In the genomic region with DNA sequence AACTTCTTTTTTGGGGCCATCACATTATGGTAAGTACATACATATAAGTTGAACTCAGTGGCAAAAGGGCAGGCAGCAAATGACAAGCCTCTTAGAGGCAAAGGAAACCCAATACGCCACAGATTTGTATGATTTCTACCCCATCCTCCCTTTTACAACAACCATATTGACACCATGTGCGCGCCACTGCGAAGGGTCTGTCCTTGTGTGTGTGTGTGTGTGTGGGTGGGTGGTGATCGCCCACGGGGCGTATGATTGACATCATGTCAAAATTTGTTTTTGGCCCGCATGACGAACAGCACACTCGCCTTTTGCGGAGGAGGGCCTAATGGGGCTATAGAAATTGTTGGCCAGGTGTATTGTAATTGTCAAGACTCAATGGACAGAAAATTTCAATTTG, we compare ENCODE assay signal across 1 fruit fly cellular context.
TF ChIP-seq lines count a peak whose summit lies in the region.

No protein-coding gene starts in this region.

TF ChIP-seq in whole organism, embryonic, 481 proteins besides CTCF, POLR2A, EP300 and RAD21 (continued from another document):
- TF ChIP-seq CG11695 (GFP tag; IDR thresholded peaks at IDR 0.05; lab: Robert Waterston, UW) = 0 out of 3 replicates have a peak, but pooled peaks have one; percentile 26
- TF ChIP-seq btn (GFP tag; optimal IDR thresholded peaks at IDR 0.05; lab: Kevin White, UChicago) = no peak
- peak; percentile 12 for TF ChIP-seq CG7987 (GFP tag; optimal IDR thresholded peaks at IDR 0.05; lab: Kevin White, UChicago)
- no peak for TF ChIP-seq zf30C (GFP tag; optimal IDR thresholded peaks at IDR 0.05; lab: Kevin White, UChicago)
- no peak for TF ChIP-seq CG32767 (GFP tag; IDR thresholded peaks at IDR 0.05; lab: Robert Waterston, UW)
- peak; percentile 6 for TF ChIP-seq CG18599 (GFP tag; optimal IDR thresholded peaks at IDR 0.05; lab: Kevin White, UChicago)
- TF ChIP-seq her (GFP tag; optimal IDR thresholded peaks at IDR 0.05; lab: Kevin White, UChicago) = no peak
- TF ChIP-seq CG14667 (GFP tag; IDR thresholded peaks at IDR 0.05; lab: Robert Waterston, UW) = no peak
- no peak for TF ChIP-seq jigr1 (GFP tag; IDR thresholded peaks at IDR 0.05; lab: Robert Waterston, UW)
- no peak for TF ChIP-seq CG7928 (GFP tag; optimal IDR thresholded peaks at IDR 0.05; lab: Kevin White, UChicago)
- TF ChIP-seq Nf-YB (GFP tag; optimal IDR thresholded peaks at IDR 0.05; lab: Kevin White, UChicago) = no peak
- no peak for TF ChIP-seq pros (GFP tag; optimal IDR thresholded peaks at IDR 0.05; lab: Kevin White, UChicago)
- no peak for TF ChIP-seq CG15073 (GFP tag; optimal IDR thresholded peaks at IDR 0.05; lab: Kevin White, UChicago)
- TF ChIP-seq Blimp-1 (GFP tag; optimal IDR thresholded peaks at IDR 0.05; lab: Kevin White, UChicago) = no peak
- no peak for TF ChIP-seq CG17829 (tag; optimal IDR thresholded peaks at IDR 0.05; lab: Kevin White, UChicago)
- peak; percentile 48 for TF ChIP-seq lab (GFP tag; optimal IDR thresholded peaks at IDR 0.05; lab: Kevin White, UChicago)
- no peak for TF ChIP-seq YL-1 (GFP tag; optimal IDR thresholded peaks at IDR 0.05; lab: Kevin White, UChicago)
- TF ChIP-seq CG34422 (GFP tag; IDR thresholded peaks at IDR 0.05; lab: Robert Waterston, UW) = no peak
- peak; percentile 37; the same call in 1 of the 2 replicates for TF ChIP-seq rib (GFP tag; IDR thresholded peaks at IDR 0.05; lab: Robert Waterston, UW)
- peak; percentile 44 for TF ChIP-seq CG10543 (GFP tag; optimal IDR thresholded peaks at IDR 0.05; lab: Kevin White, UChicago)
- no peak for TF ChIP-seq NC2β (GFP tag; optimal IDR thresholded peaks at IDR 0.05; lab: Kevin White, UChicago)
- no peak for TF ChIP-seq CG6791 (GFP tag; IDR thresholded peaks at IDR 0.05; lab: Robert Waterston, UW; ENCODE audit: partially characterized antibody)
- TF ChIP-seq CG1233 (GFP tag; optimal IDR thresholded peaks at IDR 0.05; lab: Kevin White, UChicago) = no peak
- no peak for TF ChIP-seq Hsf (GFP tag; optimal IDR thresholded peaks at IDR 0.05; lab: Kevin White, UChicago)
- TF ChIP-seq fu2 (GFP tag; optimal IDR thresholded peaks at IDR 0.05; lab: Kevin White, UChicago) = no peak
- TF ChIP-seq NK7.1 (GFP tag; optimal IDR thresholded peaks at IDR 0.05; lab: Kevin White, UChicago) = no peak
- no peak for TF ChIP-seq CG16779 (GFP tag; IDR thresholded peaks at IDR 0.05; lab: Robert Waterston, UW)
- TF ChIP-seq Ssrp (tag; optimal IDR thresholded peaks at IDR 0.05; lab: Kevin White, UChicago) = no peak
- no peak for TF ChIP-seq Dip2 (GFP tag; IDR thresholded peaks at IDR 0.05; lab: Robert Waterston, UW)
- TF ChIP-seq CG12299 (tag; optimal IDR thresholded peaks at IDR 0.05; lab: Kevin White, UChicago) = no peak
- TF ChIP-seq E2f2 (GFP tag; IDR thresholded peaks at IDR 0.05; lab: Robert Waterston, UW) = peak; percentile 17
- no peak for TF ChIP-seq CG1529 (GFP tag; optimal IDR thresholded peaks at IDR 0.05; lab: Kevin White, UChicago)
- no peak for TF ChIP-seq mam (GFP tag; optimal IDR thresholded peaks at IDR 0.05; lab: Kevin White, UChicago)
- TF ChIP-seq ken (GFP tag; IDR thresholded peaks at IDR 0.05; lab: Robert Waterston, UW) = no peak
- TF ChIP-seq CG32532 (GFP tag; IDR thresholded peaks at IDR 0.05; lab: Robert Waterston, UW) = 0 out of 2 replicates have a peak, but pooled peaks have one; percentile 10
- TF ChIP-seq CG12769 (tag; optimal IDR thresholded peaks at IDR 0.05; lab: Kevin White, UChicago) = peak; percentile 15
- 0 out of 4 replicates have a peak, but pooled peaks have one; percentile 56 for TF ChIP-seq chinmo (GFP tag; IDR thresholded peaks at IDR 0.05; lab: Robert Waterston, UW; ENCODE audit: partially characterized antibody)
- TF ChIP-seq mirr (GFP tag; optimal IDR thresholded peaks at IDR 0.05; lab: Kevin White, UChicago) = peak; percentile 58
- TF ChIP-seq NfI (GFP tag; optimal IDR thresholded peaks at IDR 0.05; lab: Kevin White, UChicago) = peak; percentile 8
- no peak for TF ChIP-seq gce (GFP tag; IDR thresholded peaks at IDR 0.05; lab: Robert Waterston, UW)
- peak; percentile 8; the same call in 1 of the 3 replicates for TF ChIP-seq zfh1 (GFP tag; IDR thresholded peaks at IDR 0.05; lab: Robert Waterston, UW)
- TF ChIP-seq Abd-B (GFP tag; optimal IDR thresholded peaks at IDR 0.05; lab: Kevin White, UChicago) = no peak
- TF ChIP-seq tx (GFP tag; optimal IDR thresholded peaks at IDR 0.05; lab: Kevin White, UChicago) = no peak
- no peak for TF ChIP-seq Oaz (GFP tag; IDR thresholded peaks at IDR 0.05; lab: Robert Waterston, UW)
- TF ChIP-seq CG12071 (GFP tag; optimal IDR thresholded peaks at IDR 0.05; lab: Kevin White, UChicago) = peak; percentile 30
- peak; percentile 20 for TF ChIP-seq ATbp (GFP tag; optimal IDR thresholded peaks at IDR 0.05; lab: Kevin White, UChicago)
- no peak for TF ChIP-seq ranshi (GFP tag; IDR thresholded peaks at IDR 0.05; lab: Robert Waterston, UW)
- peak; percentile 8; the same call in 1 of the 2 replicates for TF ChIP-seq CG6689 (GFP tag; IDR thresholded peaks at IDR 0.05; lab: Robert Waterston, UW)
- TF ChIP-seq sr (GFP tag; IDR thresholded peaks at IDR 0.05; lab: Robert Waterston, UW) = peak; percentile 99
- no peak for TF ChIP-seq BEAF-32 (GFP tag; optimal IDR thresholded peaks at IDR 0.05; lab: Kevin White, UChicago)
- TF ChIP-seq CG16815 (GFP tag; optimal IDR thresholded peaks at IDR 0.05; lab: Kevin White, UChicago) = no peak
- TF ChIP-seq Deaf1 (tag; optimal IDR thresholded peaks at IDR 0.05; lab: Kevin White, UChicago) = no peak
- 0 out of 2 replicates have a peak, but pooled peaks have one; percentile 27 for TF ChIP-seq chm (GFP tag; IDR thresholded peaks at IDR 0.05; lab: Robert Waterston, UW)
- no peak for TF ChIP-seq Fer1 (GFP tag; optimal IDR thresholded peaks at IDR 0.05; lab: Kevin White, UChicago)
- no peak for TF ChIP-seq CG7556 (GFP tag; optimal IDR thresholded peaks at IDR 0.05; lab: Kevin White, UChicago)
- peak; percentile 9 for TF ChIP-seq CG12659 (GFP tag; optimal IDR thresholded peaks at IDR 0.05; lab: Kevin White, UChicago)
- TF ChIP-seq Rfx (GFP tag; IDR thresholded peaks at IDR 0.05; lab: Robert Waterston, UW) = 0 out of 2 replicates have a peak, but pooled peaks have one; percentile 12
